Fruit fly (Drosophila melanogaster) whole organism, embryonic: ENCODE data around the gene BNIP3.

Experiments used
- Antp ChIP-seq: fragments of 200-800 bp; sonication (Bioruptor generic); optimal IDR thresholded peaks from 3 replicates; lab custom pipeline; 2016; ENCODE audit warnings: missing biosample characterization, missing genetic modification characterization
- CG11398 ChIP-seq: fragments of 200-800 bp; sonication (Bioruptor generic); optimal IDR thresholded peaks from 2 replicates; lab custom pipeline; 2016; ENCODE audit warnings: missing biosample characterization, missing genetic modification characterization
- CG11560 ChIP-seq: fragments of 200-800 bp; sonication (Bioruptor generic); IDR thresholded peaks from 3 replicates; pipeline ENCODE4 v1.3.6; 2022; ENCODE audit warnings: missing biosample characterization, missing genetic modification characterization
- CG14014 ChIP-seq: fragments of 200-800 bp; sonication (Bioruptor generic); IDR thresholded peaks from 2 replicates; pipeline ENCODE4 v1.3.6; 2022; ENCODE audit warnings: missing biosample characterization, missing genetic modification characterization
- CG15073 ChIP-seq: fragments of 200-800 bp; sonication (Bioruptor generic); optimal IDR thresholded peaks from 2 replicates; lab custom pipeline; 2016; ENCODE audit warnings: missing biosample characterization, missing genetic modification characterization
- CG15269 ChIP-seq: fragments of 200-800 bp; sonication (Bioruptor generic); optimal IDR thresholded peaks from 2 replicates; lab custom pipeline; 2018; ENCODE audit warnings: missing biosample characterization, mild to moderate bottlenecking, missing genetic modification characterization, moderate library complexity
- CG2678 ChIP-seq: fragments of 200-800 bp; sonication (Bioruptor generic); optimal IDR thresholded peaks from 3 replicates; lab custom pipeline; 2019; ENCODE audit warnings: missing biosample characterization, mild to moderate bottlenecking, missing genetic modification characterization, moderate library complexity
- CG30431 ChIP-seq: fragments of 200-800 bp; sonication (Bioruptor generic); optimal IDR thresholded peaks from 2 replicates; lab custom pipeline; 2017; ENCODE audit warnings: missing biosample characterization, missing genetic modification characterization
- CG3407 ChIP-seq: fragments of 200-800 bp; sonication (Bioruptor generic); optimal IDR thresholded peaks from 2 replicates; lab custom pipeline; 2018; ENCODE audit warnings: missing biosample characterization, mild to moderate bottlenecking, missing genetic modification characterization
- CG34376 ChIP-seq: fragments of 200-800 bp; sonication (Bioruptor generic); optimal IDR thresholded peaks from 2 replicates; lab custom pipeline; 2018; ENCODE audit warnings: missing biosample characterization, mild to moderate bottlenecking, missing genetic modification characterization
- CG3726 ChIP-seq: fragments of 200-800 bp; sonication (Bioruptor generic); IDR thresholded peaks from 3 replicates; pipeline ENCODE4, ENCODE4 v1.3.6; 2022; ENCODE audit warnings: missing biosample characterization, missing genetic modification characterization
- CG3847 ChIP-seq: fragments of 200-800 bp; sonication (Bioruptor generic); IDR thresholded peaks from 2 replicates; pipeline ENCODE4 v1.3.6; 2022; ENCODE audit warnings: missing biosample characterization, missing genetic modification characterization
- CG4820 ChIP-seq: fragments of 200-800 bp; sonication (Bioruptor generic); optimal IDR thresholded peaks from 3 replicates; lab custom pipeline; 2016; ENCODE audit warnings: missing biosample characterization, missing genetic modification characterization
- CG4854 ChIP-seq: fragments of 200-800 bp; sonication (Bioruptor generic); optimal IDR thresholded peaks from 2 replicates; lab custom pipeline; 2016; ENCODE audit warnings: missing biosample characterization, missing genetic modification characterization, inconsistent platforms
- CG5180 ChIP-seq: fragments of 200-800 bp; sonication (Bioruptor generic); optimal IDR thresholded peaks from 3 replicates; lab custom pipeline; 2017; ENCODE audit warnings: missing biosample characterization, missing genetic modification characterization, mild to moderate bottlenecking, moderate library complexity, missing genetic modification reagents
- CG6272 ChIP-seq: fragments of 200-800 bp; sonication (Bioruptor generic); IDR thresholded peaks from 2 replicates; pipeline ENCODE4 v1.3.6; 2022; ENCODE audit warnings: missing biosample characterization, missing genetic modification characterization
- CG6683 ChIP-seq: fragments of 200-800 bp; sonication (Bioruptor generic); optimal IDR thresholded peaks from 2 replicates; lab custom pipeline; 2017; ENCODE audit warnings: missing biosample characterization, mild to moderate bottlenecking, missing genetic modification characterization, missing genetic modification reagents
- D19B ChIP-seq: fragments of 200-800 bp; sonication (Bioruptor generic); optimal IDR thresholded peaks from 2 replicates; lab custom pipeline; 2017; ENCODE audit warnings: missing biosample characterization, mild to moderate bottlenecking, missing genetic modification characterization
- Doc2 ChIP-seq: fragments of 200-800 bp; sonication (Bioruptor generic); IDR thresholded peaks from 2 replicates; pipeline ENCODE4 v1.3.6; 2022; ENCODE audit warnings: missing biosample characterization, missing genetic modification characterization
- Dp ChIP-seq: fragments of 200-800 bp; sonication (Bioruptor generic); optimal IDR thresholded peaks from 2 replicates; lab custom pipeline; 2018; ENCODE audit warnings: missing biosample characterization, mild to moderate bottlenecking, missing genetic modification characterization, moderate library complexity
- E2f2 ChIP-seq: fragments of 200-800 bp; sonication (Bioruptor generic); IDR thresholded peaks from 2 replicates; pipeline ENCODE4 v1.3.6; 2022; ENCODE audit warnings: missing biosample characterization, missing genetic modification characterization
- NC2α ChIP-seq: fragments of 200-800 bp; sonication (Bioruptor generic); optimal IDR thresholded peaks from 2 replicates; lab custom pipeline; 2016; ENCODE audit warnings: missing biosample characterization, missing genetic modification characterization
- NC2β ChIP-seq: fragments of 200-800 bp; sonication (Bioruptor generic); optimal IDR thresholded peaks from 2 replicates; lab custom pipeline; 2016; ENCODE audit warnings: missing biosample characterization, missing genetic modification characterization
- NFAT ChIP-seq: fragments of 200-800 bp; sonication (Bioruptor generic); IDR thresholded peaks from 2 replicates; pipeline ENCODE4 v1.3.6; 2022; ENCODE audit warnings: missing biosample characterization, missing genetic modification characterization
- Oli ChIP-seq: fragments of 200-800 bp; sonication (Bioruptor generic); optimal IDR thresholded peaks from 2 replicates; lab custom pipeline; 2018; ENCODE audit warnings: missing biosample characterization, mild to moderate bottlenecking, missing genetic modification characterization, moderate library complexity
- Opbp ChIP-seq: fragments of 200-800 bp; sonication (Bioruptor generic); IDR thresholded peaks from 3 replicates; pipeline ENCODE4 v1.3.6; 2022; ENCODE audit warnings: missing biosample characterization, missing genetic modification characterization; ENCODE audit not compliant: partially characterized antibody
- Pdp1 ChIP-seq, 2 experiments: fragments of 200-800 bp; sonication (Bioruptor generic); optimal IDR thresholded peaks; 3 replicates each; lab custom pipeline; 2016; ENCODE audit warnings: missing biosample characterization in 2 of 2, missing genetic modification characterization in 2 of 2, mild to moderate bottlenecking in 1 of 2, moderate library complexity in 1 of 2
- Ssrp ChIP-seq: fragments of 200-800 bp; sonication (Bioruptor generic); optimal IDR thresholded peaks from 2 replicates; lab custom pipeline; 2018; ENCODE audit warnings: missing biosample characterization, mild to moderate bottlenecking, missing genetic modification characterization, moderate library complexity
- aop ChIP-seq: fragments of 200-800 bp; sonication (Bioruptor generic); IDR thresholded peaks from 2 replicates; pipeline ENCODE4 v1.3.6; 2022; ENCODE audit warnings: missing biosample characterization, missing genetic modification characterization
- cwo ChIP-seq: fragments of 200-800 bp; sonication (Bioruptor generic); optimal IDR thresholded peaks from 3 replicates; lab custom pipeline; 2017; ENCODE audit warnings: missing biosample characterization, missing genetic modification characterization, mild to moderate bottlenecking, moderate library complexity, missing genetic modification reagents
- dan ChIP-seq: fragments of 200-800 bp; sonication (Bioruptor generic); IDR thresholded peaks from 2 replicates; pipeline ENCODE4 v1.3.6; 2022; ENCODE audit warnings: missing biosample characterization, missing genetic modification characterization
- dpn ChIP-seq, 2 experiments: fragments of 200-800 bp; sonication (Bioruptor generic); optimal IDR thresholded peaks; 3 replicates each; lab custom pipeline; 2016; ENCODE audit warnings: missing biosample characterization in 2 of 2, missing genetic modification characterization in 2 of 2
- ems ChIP-seq: fragments of 200-800 bp; sonication (Bioruptor generic); optimal IDR thresholded peaks from 3 replicates; lab custom pipeline; 2016; ENCODE audit warnings: missing biosample characterization, missing genetic modification characterization
- ftz-f1 ChIP-seq: fragments of 200-800 bp; sonication (Bioruptor generic); optimal IDR thresholded peaks from 2 replicates; lab custom pipeline; 2016; ENCODE audit warnings: missing biosample characterization, missing genetic modification characterization
- gcm2 ChIP-seq: fragments of 200-800 bp; sonication (Bioruptor generic); optimal IDR thresholded peaks from 2 replicates; lab custom pipeline; 2016; ENCODE audit warnings: missing biosample characterization, missing genetic modification characterization
- gem ChIP-seq: fragments of 200-800 bp; sonication (Bioruptor generic); optimal IDR thresholded peaks from 2 replicates; lab custom pipeline; 2019; ENCODE audit warnings: missing biosample characterization, mild to moderate bottlenecking, missing genetic modification characterization, moderate library complexity
- gsb-n ChIP-seq: fragments of 200-800 bp; sonication (Bioruptor generic); optimal IDR thresholded peaks from 3 replicates; lab custom pipeline; 2018; ENCODE audit warnings: missing biosample characterization, mild to moderate bottlenecking, missing genetic modification characterization
- h ChIP-seq: fragments of >200 bp; optimal IDR thresholded peaks from 2 replicates; lab custom pipeline; 2017
- ind ChIP-seq: fragments of 200-800 bp; sonication (Bioruptor generic); optimal IDR thresholded peaks from 3 replicates; lab custom pipeline; 2016; ENCODE audit warnings: missing biosample characterization, missing genetic modification characterization
- nom ChIP-seq: fragments of 200-800 bp; sonication (Bioruptor generic); optimal IDR thresholded peaks from 2 replicates; lab custom pipeline; 2017; ENCODE audit warnings: missing biosample characterization, missing genetic modification characterization, mild to moderate bottlenecking, moderate library complexity, missing genetic modification reagents
- psq ChIP-seq: fragments of 200-800 bp; sonication (Bioruptor generic); optimal IDR thresholded peaks from 2 replicates; lab custom pipeline; 2017; ENCODE audit warnings: missing biosample characterization, missing genetic modification characterization
- shn ChIP-seq: fragments of 200-800 bp; sonication (Bioruptor generic); optimal IDR thresholded peaks from 3 replicates; lab custom pipeline; 2016; ENCODE audit warnings: missing biosample characterization, missing genetic modification characterization
- sisA ChIP-seq: fragments of 200-800 bp; sonication (Bioruptor generic); IDR thresholded peaks from 2 replicates; pipeline ENCODE4 v1.3.6; 2022; ENCODE audit warnings: missing biosample characterization, missing genetic modification characterization
- slbo ChIP-seq: fragments of 200-800 bp; sonication (Bioruptor generic); IDR thresholded peaks from 2 replicates; pipeline ENCODE4 v1.3.6; 2022; ENCODE audit warnings: missing biosample characterization, missing genetic modification characterization
- sug ChIP-seq: fragments of 200-800 bp; optimal IDR thresholded peaks from 2 replicates; lab custom pipeline; 2019; ENCODE audit warnings: missing biosample characterization, mild to moderate bottlenecking, missing genetic modification characterization, moderate library complexity
- tgo ChIP-seq: fragments of 200-800 bp; sonication (Bioruptor generic); IDR thresholded peaks from 3 replicates; pipeline ENCODE4 v1.3.6; 2022; ENCODE audit warnings: missing biosample characterization, missing genetic modification characterization
- tin ChIP-seq: fragments of 200-800 bp; sonication (Bioruptor generic); optimal IDR thresholded peaks from 3 replicates; lab custom pipeline; 2016; ENCODE audit warnings: missing biosample characterization, missing genetic modification characterization
- zen ChIP-seq: fragments of 200-800 bp; sonication (Bioruptor generic); optimal IDR thresholded peaks from 3 replicates; lab custom pipeline; 2018; ENCODE audit warnings: missing biosample characterization, mild to moderate bottlenecking, missing genetic modification characterization, moderate library complexity

BNIP3 gene

DNA sequence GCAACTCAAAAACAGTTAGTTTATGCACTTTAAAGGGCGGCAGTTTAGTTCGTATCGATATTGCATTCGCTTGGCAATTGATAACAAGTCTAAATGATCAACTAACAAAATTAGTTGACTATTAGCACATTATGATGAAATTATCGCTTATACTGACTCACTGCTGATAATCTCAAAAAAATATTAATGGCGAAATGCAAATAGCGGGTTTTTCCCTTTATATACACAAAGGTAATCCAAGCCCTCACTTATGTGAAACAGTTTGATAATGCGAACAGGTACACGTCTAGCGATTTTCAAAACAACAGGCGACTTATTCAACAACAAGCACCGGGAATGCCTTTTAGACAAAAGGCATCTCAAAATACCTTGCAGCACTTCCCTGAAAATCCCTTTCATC lies 5.1 kb downstream of the BNIP3 start (continued):
- TF ChIP-seq Pdp1 (GFP tag; optimal IDR thresholded peaks at IDR 0.05; lab: Kevin White, UChicago) (peak in 1 of 2 experiments; percentile 0), CG4854 (GFP tag; lab: Kevin White, UChicago) (no peak), CG15269 (tag; lab: Kevin White, UChicago) (no peak)
- TF ChIP-seq, all 482 proteins: peak for 3

- peak; percentile 36 for TF ChIP-seq ftz-f1 (GFP tag; lab: Kevin White, UChicago)
- TF ChIP-seq aop, result no peak
- TF ChIP-seq NFAT (GFP tag; lab: Robert Waterston, UW), result no peak
- TF ChIP-seq gsb-n (tag; lab: Kevin White, UChicago), result no peak
- TF ChIP-seq nom, result peak; percentile 26
- TF ChIP-seq shn (GFP tag; lab: Kevin White, UChicago), result no peak
- TF ChIP-seq CG11398 (GFP tag; lab: Kevin White, UChicago), result no peak
- TF ChIP-seq dan (GFP tag; lab: Robert Waterston, UW), result no peak
- peak; percentile 70 for TF ChIP-seq sug
- no peak for TF ChIP-seq CG6683 (GFP tag; lab: Kevin White, UChicago)
- TF ChIP-seq slbo (GFP tag; lab: Robert Waterston, UW), result 0 out of 2 replicates have a peak, but pooled peaks have one; percentile 6
- peak; percentile 30 for TF ChIP-seq gem (tag; lab: Kevin White, UChicago)
- no peak for TF ChIP-seq CG14014 (GFP tag; lab: Robert Waterston, UW)
- no peak for TF ChIP-seq sisA (GFP tag; lab: Robert Waterston, UW)
- no peak for TF ChIP-seq ind
- peak; percentile 25; the same call in 1 of the 2 replicates for TF ChIP-seq E2f2 (GFP tag; lab: Robert Waterston, UW)
- TF ChIP-seq D19B (GFP tag; lab: Kevin White, UChicago), result peak; percentile 64
- peak; percentile 78 for TF ChIP-seq cwo (GFP tag; lab: Kevin White, UChicago)
- peak; percentile 68 for TF ChIP-seq CG34376 (GFP tag; lab: Kevin White, UChicago)
- no peak for TF ChIP-seq tgo (GFP tag; lab: Robert Waterston, UW)
- TF ChIP-seq psq (GFP tag; lab: Kevin White, UChicago), result no peak
- no peak for TF ChIP-seq CG4820 (GFP tag; lab: Kevin White, UChicago)
- TF ChIP-seq ems (GFP tag; lab: Kevin White, UChicago), result no peak
- TF ChIP-seq NC2β (GFP tag; lab: Kevin White, UChicago), result no peak
- no peak for TF ChIP-seq NC2α (GFP tag; lab: Kevin White, UChicago)
- TF ChIP-seq Doc2 (GFP tag; lab: Robert Waterston, UW), result no peak
- TF ChIP-seq CG11560 (tag; lab: Robert Waterston, UW), result no peak
- no peak for TF ChIP-seq CG30431
- TF ChIP-seq zen (tag; lab: Kevin White, UChicago), result no peak
- TF ChIP-seq CG3847, result no peak
- TF ChIP-seq CG5180, result no peak
These were observed 7.6 kb downstream of the BNIP3 start for dm6 chr3L:20511499-20512108.

DNA sequence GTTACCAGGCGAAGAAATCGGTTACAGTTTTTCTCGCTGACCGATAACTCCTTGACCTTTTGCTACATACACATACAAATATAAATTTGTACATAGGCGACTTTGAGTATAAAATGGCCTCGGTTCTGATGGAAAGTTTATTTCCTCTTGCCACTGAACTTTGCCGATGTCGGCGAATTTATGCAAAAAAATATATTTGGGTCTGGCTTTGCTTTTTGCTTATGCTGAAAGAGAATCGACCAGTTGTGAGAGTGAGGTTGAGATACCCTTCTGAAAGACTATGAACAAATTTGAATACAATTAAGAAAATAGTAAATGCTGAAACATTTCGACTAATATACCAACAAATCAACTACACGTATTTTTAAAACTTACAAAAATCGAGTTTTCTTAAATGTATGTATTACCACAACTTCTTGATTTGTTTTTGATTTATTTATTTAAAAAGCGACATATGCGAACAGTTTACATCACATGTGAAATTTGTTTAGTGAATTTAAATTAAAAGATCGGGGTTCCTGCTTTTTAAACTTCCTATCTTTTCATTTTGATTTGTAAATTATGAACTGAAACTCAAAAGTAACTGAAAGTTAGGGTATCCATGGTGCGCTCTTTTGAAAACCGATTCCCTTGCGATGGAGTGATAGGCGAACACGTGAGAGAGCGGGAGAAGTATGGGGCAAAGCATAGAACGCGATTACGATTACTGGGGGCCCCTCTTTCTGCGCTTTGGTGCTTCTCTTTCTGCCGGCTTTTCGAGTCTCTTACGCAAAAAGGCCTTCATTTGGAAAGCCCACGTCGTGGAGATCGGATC lies 9.9 kb downstream of the BNIP3 start:
- TF ChIP-seq CG3407 (peak; percentile 55), dpn (GFP tag; optimal IDR thresholded peaks at IDR 0.05; lab: Kevin White, UChicago) (peak; percentile 66 to 76), Dp (no peak), h (no peak), CG2678 (tag; lab: Kevin White, UChicago) (peak; percentile 92), CG15073 (GFP tag; lab: Kevin White, UChicago) (no peak), CG6272 (GFP tag; lab: Robert Waterston, UW) (no peak), tin (GFP tag; lab: Kevin White, UChicago) (peak; percentile 68), Oli (tag; lab: Kevin White, UChicago) (peak; percentile 84), Antp (peak; percentile 5), Opbp (GFP tag; lab: Robert Waterston, UW) (no peak), Ssrp (tag; lab: Kevin White, UChicago) (peak; percentile 71), gcm2 (GFP tag; lab: Kevin White, UChicago) (peak; percentile 42), CG3726 (GFP tag; lab: Robert Waterston, UW) (no peak)
